Fruit fly (Drosophila melanogaster) whole organism, embryonic: ENCODE data around the gene Ret.

Source experiments
- B-H2 ChIP-seq: fragments of 200-800 bp; sonication (Bioruptor generic); optimal IDR thresholded peaks from 2 replicates; lab custom pipeline; 2018; ENCODE audit warnings: missing biosample characterization, mild to moderate bottlenecking, missing genetic modification characterization
- CG13123 ChIP-seq: fragments of 200-800 bp; sonication (Bioruptor generic); optimal IDR thresholded peaks from 2 replicates; lab custom pipeline; 2016; ENCODE audit warnings: missing biosample characterization, missing genetic modification characterization
- CG13624 ChIP-seq: fragments of 200-800 bp; sonication (Bioruptor generic); optimal IDR thresholded peaks from 2 replicates; lab custom pipeline; 2016; ENCODE audit warnings: missing biosample characterization, missing genetic modification characterization
- CG13894 ChIP-seq: fragments of 200-800 bp; sonication (Bioruptor generic); optimal IDR thresholded peaks from 3 replicates; lab custom pipeline; 2018; ENCODE audit warnings: missing biosample characterization, mild to moderate bottlenecking, missing genetic modification characterization, moderate library complexity
- CG15269 ChIP-seq: fragments of 200-800 bp; sonication (Bioruptor generic); optimal IDR thresholded peaks from 2 replicates; lab custom pipeline; 2018; ENCODE audit warnings: missing biosample characterization, mild to moderate bottlenecking, missing genetic modification characterization, moderate library complexity
- CG16813 ChIP-seq: fragments of 200-800 bp; sonication (Bioruptor generic); IDR thresholded peaks from 3 replicates; pipeline ENCODE4 v1.3.6; 2022; ENCODE audit warnings: missing biosample characterization, missing genetic modification characterization; ENCODE audit not compliant: partially characterized antibody
- CG17568 ChIP-seq: fragments of 200-800 bp; sonication (Bioruptor generic); optimal IDR thresholded peaks from 2 replicates; lab custom pipeline; 2018; ENCODE audit warnings: missing biosample characterization, mild to moderate bottlenecking, missing genetic modification characterization, moderate library complexity
- CG17612 ChIP-seq: fragments of 200-800 bp; sonication (Bioruptor generic); IDR thresholded peaks from 2 replicates; pipeline ENCODE4 v1.3.6; 2022; ENCODE audit warnings: missing biosample characterization, missing genetic modification characterization
- CG18011 ChIP-seq: fragments of 200-800 bp; sonication (Bioruptor generic); optimal IDR thresholded peaks from 2 replicates; lab custom pipeline; 2017; ENCODE audit warnings: missing biosample characterization, missing genetic modification characterization, mild to moderate bottlenecking, moderate library complexity, missing genotype
- CG18764 ChIP-seq: fragments of 200-800 bp; sonication (Bioruptor generic); optimal IDR thresholded peaks from 3 replicates; lab custom pipeline; 2016; ENCODE audit warnings: missing biosample characterization, missing genetic modification characterization
- CG4328 ChIP-seq: fragments of 200-800 bp; sonication (Bioruptor generic); optimal IDR thresholded peaks from 3 replicates; lab custom pipeline; 2017; ENCODE audit warnings: missing biosample characterization, missing genetic modification reagents, missing genetic modification characterization
- CG4730 ChIP-seq: fragments of 200-800 bp; sonication (Bioruptor generic); IDR thresholded peaks from 2 replicates; pipeline ENCODE4 v1.3.6; 2022; ENCODE audit warnings: missing biosample characterization, missing genetic modification characterization
- CG5180 ChIP-seq: fragments of 200-800 bp; sonication (Bioruptor generic); optimal IDR thresholded peaks from 3 replicates; lab custom pipeline; 2017; ENCODE audit warnings: missing biosample characterization, missing genetic modification characterization, mild to moderate bottlenecking, moderate library complexity, missing genetic modification reagents
- CG7372 ChIP-seq: fragments of 200-800 bp; sonication (Bioruptor generic); IDR thresholded peaks from 2 replicates; pipeline ENCODE4 v1.3.6; 2022; ENCODE audit warnings: missing biosample characterization, missing genetic modification characterization
- CG8359 ChIP-seq: fragments of 200-800 bp; sonication (Bioruptor generic); optimal IDR thresholded peaks from 2 replicates; lab custom pipeline; 2017; ENCODE audit warnings: missing biosample characterization, mild to moderate bottlenecking, missing genetic modification characterization, borderline replicate concordance
- CG9215 ChIP-seq: fragments of 200-800 bp; sonication (Bioruptor generic); IDR thresholded peaks from 2 replicates; pipeline ENCODE4 v1.3.6; 2022; ENCODE audit warnings: missing biosample characterization, missing genetic modification characterization
- CkIIα-i1 ChIP-seq: fragments of 200-800 bp; sonication (Bioruptor generic); IDR thresholded peaks from 2 replicates; pipeline ENCODE4 v1.3.6; 2022; ENCODE audit warnings: missing biosample characterization, missing genetic modification characterization
- E2f1 ChIP-seq: fragments of 200-800 bp; sonication (Bioruptor generic); IDR thresholded peaks from 2 replicates; pipeline ENCODE4 v1.3.6; 2022; ENCODE audit warnings: missing biosample characterization, missing genetic modification characterization
- Hr39 ChIP-seq: fragments of >200 bp; optimal IDR thresholded peaks from 2 replicates; lab custom pipeline; 2017
- Hr78 ChIP-seq, 2 experiments: fragments of 200-800 bp in 1 of 2; fragments of >200 bp in 1 of 2; sonication (Bioruptor generic) in 1 of 2; optimal IDR thresholded peaks; 2 replicates each; lab custom pipeline; 2017 to 2019; ENCODE audit warnings: missing biosample characterization in 2 of 2, missing genetic modification characterization in 2 of 2, mild to moderate bottlenecking in 1 of 2, moderate library complexity in 1 of 2
- Med ChIP-seq: fragments of 200-800 bp; sonication (Bioruptor generic); peaks from one replicate; lab custom pipeline; 2016; ENCODE audit warnings: missing biosample characterization, missing genetic modification characterization, mild to moderate bottlenecking, inconsistent platforms, moderate library complexity
- Oli ChIP-seq: fragments of 200-800 bp; sonication (Bioruptor generic); optimal IDR thresholded peaks from 2 replicates; lab custom pipeline; 2018; ENCODE audit warnings: missing biosample characterization, mild to moderate bottlenecking, missing genetic modification characterization, moderate library complexity
- Pdp1 ChIP-seq, 2 experiments: fragments of 200-800 bp; sonication (Bioruptor generic); optimal IDR thresholded peaks; 3 replicates each; lab custom pipeline; 2016; ENCODE audit warnings: missing biosample characterization in 2 of 2, missing genetic modification characterization in 2 of 2, mild to moderate bottlenecking in 1 of 2, moderate library complexity in 1 of 2
- Rfx ChIP-seq: fragments of 200-800 bp; sonication (Bioruptor generic); IDR thresholded peaks from 2 replicates; pipeline ENCODE4 v1.3.6; 2022; ENCODE audit warnings: missing biosample characterization, missing genetic modification characterization
- Vsx1 ChIP-seq: fragments of 200-800 bp; sonication (Bioruptor generic); optimal IDR thresholded peaks from 2 replicates; lab custom pipeline; 2017; ENCODE audit warnings: missing biosample characterization, mild to moderate bottlenecking, missing genetic modification characterization, missing genetic modification reagents
- bigmax ChIP-seq: fragments of 200-800 bp; sonication (Bioruptor generic); optimal IDR thresholded peaks from 2 replicates; lab custom pipeline; 2018; ENCODE audit warnings: missing biosample characterization, mild to moderate bottlenecking, missing genetic modification characterization
- chinmo ChIP-seq: fragments of 200-800 bp; sonication (Bioruptor generic); IDR thresholded peaks from 4 replicates; pipeline ENCODE4 v1.3.6; 2022; ENCODE audit warnings: missing biosample characterization, missing genetic modification characterization; ENCODE audit not compliant: partially characterized antibody
- dpn ChIP-seq, 2 experiments: fragments of 200-800 bp; sonication (Bioruptor generic); optimal IDR thresholded peaks; 3 replicates each; lab custom pipeline; 2016; ENCODE audit warnings: missing biosample characterization in 2 of 2, missing genetic modification characterization in 2 of 2
- jumu ChIP-seq: fragments of 200-800 bp; sonication (Bioruptor generic); optimal IDR thresholded peaks from 3 replicates; lab custom pipeline; 2016; ENCODE audit warnings: missing biosample characterization, missing genetic modification characterization
- mirr ChIP-seq: fragments of 200-800 bp; sonication (Bioruptor generic); optimal IDR thresholded peaks from 3 replicates; lab custom pipeline; 2018; ENCODE audit warnings: missing biosample characterization, mild to moderate bottlenecking, missing genetic modification characterization
- nerfin-1 ChIP-seq: fragments of 200-800 bp; sonication (Bioruptor generic); optimal IDR thresholded peaks from 3 replicates; lab custom pipeline; 2019; ENCODE audit warnings: missing biosample characterization, mild to moderate bottlenecking, missing genetic modification characterization, moderate library complexity
- salm ChIP-seq: fragments of 200-800 bp; sonication (Bioruptor generic); optimal IDR thresholded peaks from 2 replicates; lab custom pipeline; 2018; ENCODE audit warnings: missing biosample characterization, mild to moderate bottlenecking, missing genetic modification characterization
- slou ChIP-seq: fragments of 200-800 bp; sonication (Bioruptor generic); optimal IDR thresholded peaks from 3 replicates; lab custom pipeline; 2016; ENCODE audit warnings: missing biosample characterization, missing genetic modification characterization
- slp2 ChIP-seq: fragments of 200-800 bp; sonication (Bioruptor generic); optimal IDR thresholded peaks from 2 replicates; lab custom pipeline; 2016; ENCODE audit warnings: missing biosample characterization, missing genetic modification characterization
- ttk ChIP-seq: fragments of 200-800 bp; sonication (Bioruptor generic); IDR thresholded peaks from 2 replicates; pipeline ENCODE4 v2.1.2; 2022; ENCODE audit warnings: missing biosample characterization, missing genetic modification characterization
- vvl ChIP-seq: fragments of 200-800 bp; sonication (Bioruptor generic); IDR thresholded peaks from 2 replicates; pipeline ENCODE4 v1.3.6; 2022; ENCODE audit warnings: missing biosample characterization, missing genetic modification characterization

The Ret gene

DNA sequence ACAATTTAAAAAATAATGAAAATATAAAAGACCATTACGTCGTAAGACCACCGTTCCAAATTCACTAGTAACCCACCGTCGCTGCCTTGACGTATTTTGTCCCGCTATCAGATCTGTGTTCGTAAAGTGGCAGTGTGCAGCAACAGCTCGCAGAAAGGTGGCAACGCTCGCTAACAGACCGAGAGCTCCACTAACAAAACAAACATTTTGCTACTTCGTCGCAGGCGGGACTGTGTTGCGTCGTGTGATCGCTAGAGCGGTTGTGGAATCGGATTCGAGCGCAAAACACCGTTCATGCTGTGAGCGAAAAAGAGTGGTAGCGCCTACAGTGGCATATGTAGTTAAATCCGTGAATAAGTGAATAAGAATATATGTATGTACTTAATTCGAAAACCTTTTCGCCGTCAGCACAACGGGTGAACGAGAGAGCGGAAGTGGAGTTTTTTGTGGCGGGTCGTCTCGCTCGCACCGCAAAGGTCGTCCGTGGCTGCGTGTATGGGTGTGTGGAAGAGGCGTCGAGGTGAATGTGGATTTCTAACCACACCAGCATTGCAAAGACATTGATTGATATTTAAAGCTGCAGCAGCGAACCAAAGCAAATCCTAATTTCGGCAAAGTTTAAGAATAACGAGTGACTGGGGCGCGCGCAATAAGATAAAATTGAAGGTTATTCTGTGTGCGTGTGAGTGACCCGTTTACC is 38.6 kb upstream of the Ret start, which contains the start of gene Hr39 (continued):
- TF ChIP-seq slou (GFP tag; lab: Kevin White, UChicago): no peak
- TF ChIP-seq CG16813 (GFP tag; lab: Robert Waterston, UW): no peak
- TF ChIP-seq B-H2 (GFP tag; lab: Kevin White, UChicago): no peak
- TF ChIP-seq Oli (tag; lab: Kevin White, UChicago): no peak
- no peak for TF ChIP-seq salm (tag; lab: Kevin White, UChicago)
- TF ChIP-seq mirr (GFP tag; lab: Kevin White, UChicago): peak; percentile 28
- TF ChIP-seq CG13123: no peak
- TF ChIP-seq Hr39: no peak
- TF ChIP-seq nerfin-1 (tag; lab: Kevin White, UChicago): peak; percentile 21
- TF ChIP-seq jumu (GFP tag; lab: Kevin White, UChicago): peak; percentile 56
- no peak for TF ChIP-seq slp2 (GFP tag; lab: Kevin White, UChicago)
- TF ChIP-seq E2f1: no peak
- no peak for TF ChIP-seq CG4730
- TF ChIP-seq dpn (GFP tag; optimal IDR thresholded peaks at IDR 0.05; lab: Kevin White, UChicago): peak; percentile 15 to 28
- peak; percentile 73 for TF ChIP-seq bigmax

DNA sequence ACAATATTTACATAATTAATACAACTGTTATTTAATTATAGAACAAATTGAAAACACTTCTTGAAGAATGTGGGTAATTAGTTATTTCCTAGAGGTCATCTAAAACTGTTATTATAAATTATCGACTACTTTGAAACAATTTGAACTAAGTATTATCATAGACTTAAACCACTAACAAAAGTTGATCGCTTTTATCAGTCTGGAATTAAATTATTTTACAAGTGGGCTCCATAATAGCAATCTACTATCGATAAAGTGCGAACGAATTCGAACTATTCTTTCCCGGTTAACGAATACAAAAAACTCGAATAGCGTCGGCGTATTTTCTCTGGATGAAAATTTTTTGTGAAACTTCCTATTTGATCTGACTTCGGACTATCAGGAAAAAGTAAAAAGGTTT is 38.1 kb upstream of the Ret start, which contains the start of gene CG31626:
Gene CG31626, minus strand, starts transcription at position 101 of the 400 bp plus-strand sequence.
- TF ChIP-seq CG17568 (GFP tag; lab: Kevin White, UChicago) (no peak), CkIIα-i1 (GFP tag; lab: Robert Waterston, UW) (no peak)
- TF ChIP-seq, all 482 proteins: peak for 0

DNA sequence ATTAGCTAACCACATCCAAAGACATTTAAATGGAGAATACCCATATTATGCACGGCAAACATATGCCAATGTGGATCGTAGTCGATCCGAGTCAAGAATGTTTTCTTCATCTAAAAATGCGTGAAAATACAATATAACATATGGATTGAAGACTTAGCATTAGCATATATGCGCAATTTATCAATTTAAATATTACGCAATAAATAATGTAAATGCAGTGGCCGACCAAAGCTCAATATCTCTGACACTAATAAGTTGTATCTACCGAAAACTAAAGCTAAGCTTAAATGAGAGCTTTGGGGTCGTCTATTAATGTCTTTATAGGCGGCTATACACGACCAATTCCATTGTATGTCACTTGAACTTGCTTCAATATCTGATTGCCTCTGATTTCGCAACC is 36.9 kb upstream of the Ret start:
- TF ChIP-seq CG15269 (tag; lab: Kevin White, UChicago) (peak; percentile 41), CG5180 (GFP tag; lab: Kevin White, UChicago) (no peak), Rfx (GFP tag; lab: Robert Waterston, UW) (0 out of 2 replicates have a peak, but pooled peaks have one; percentile 6), CG4328 (GFP tag; lab: Kevin White, UChicago) (peak; percentile 15), ttk (GFP tag; lab: Robert Waterston, UW) (no peak), Med (peak; percentile 52), CG18011 (peak; percentile 93), CG13624 (GFP tag; lab: Kevin White, UChicago) (peak; percentile 7), Pdp1 (GFP tag; optimal IDR thresholded peaks at IDR 0.05; lab: Kevin White, UChicago) (peak in 1 of 2 experiments; percentile 87), CG13894 (tag; lab: Kevin White, UChicago) (peak; percentile 24), CG18764 (no peak), Vsx1 (peak; percentile 12), CG9215 (GFP tag; lab: Robert Waterston, UW) (no peak), CG17612 (no peak), chinmo (GFP tag; lab: Robert Waterston, UW) (peak; percentile 64; the same call in 1 of the 4 replicates), CG8359 (GFP tag; lab: Kevin White, UChicago) (no peak), Hr78 (GFP tag; optimal IDR thresholded peaks at IDR 0.05; lab: Kevin White, UChicago) (peak in 1 of 2 experiments; percentile 51), CG7372 (GFP tag; lab: Robert Waterston, UW) (no peak), vvl (GFP tag; lab: Robert Waterston, UW) (peak; percentile 81)
